Fruit fly (Drosophila melanogaster) whole organism, prepupa: ENCODE measurements around the gene CG13116.

Experiments
- CG11294 ChIP-seq: fragments of 200-800 bp; sonication (Bioruptor generic); IDR thresholded peaks from 2 replicates; pipeline ENCODE4 v1.3.6; 2022; ENCODE audit warnings: missing biosample characterization, missing genetic modification characterization
- CG11902 ChIP-seq: fragments of 200-800 bp; sonication (Bioruptor generic); optimal IDR thresholded peaks from 3 replicates; lab custom pipeline; 2016; ENCODE audit warnings: missing biosample characterization, missing genetic modification characterization
- CG3919 ChIP-seq: fragments of 200-800 bp; sonication (Bioruptor generic); optimal IDR thresholded peaks from 3 replicates; lab custom pipeline; 2016; ENCODE audit warnings: missing biosample characterization, missing genetic modification characterization
- CG6808 ChIP-seq: fragments of 200-800 bp; sonication (Bioruptor generic); optimal IDR thresholded peaks from 3 replicates; lab custom pipeline; 2017; ENCODE audit warnings: missing biosample characterization, missing genetic modification characterization, mild to moderate bottlenecking, moderate library complexity, missing genetic modification reagents
- CG8119 ChIP-seq: fragments of 200-800 bp; sonication (Bioruptor generic); IDR thresholded peaks from 3 replicates; pipeline ENCODE4 v1.3.6; 2022; ENCODE audit warnings: missing biosample characterization, missing genetic modification characterization
- CG8319 ChIP-seq: fragments of 200-800 bp; sonication (Bioruptor generic); optimal IDR thresholded peaks from 3 replicates; lab custom pipeline; 2016; ENCODE audit warnings: missing biosample characterization, missing genetic modification characterization
- CG9139 ChIP-seq: fragments of 200-800 bp; sonication (Bioruptor generic); optimal IDR thresholded peaks from 3 replicates; lab custom pipeline; 2017; ENCODE audit warnings: missing biosample characterization, mild to moderate bottlenecking, missing genetic modification characterization
- Eip78C ChIP-seq: fragments of 200-800 bp; sonication (Bioruptor generic); peaks from one replicate; lab custom pipeline; 2016; ENCODE audit warnings: missing biosample characterization, missing genetic modification characterization
- Hr38 ChIP-seq: sonication (Bioruptor generic); optimal IDR thresholded peaks from 2 replicates; lab custom pipeline; 2016; ENCODE audit warnings: missing biosample characterization, missing genetic modification characterization
- Sox102F ChIP-seq: fragments of 200-800 bp; sonication (Bioruptor generic); optimal IDR thresholded peaks from 2 replicates; lab custom pipeline; 2016; ENCODE audit warnings: missing biosample characterization, mild to moderate bottlenecking, missing genetic modification characterization
- Sox14 ChIP-seq: fragments of 200-800 bp; sonication (Bioruptor generic); optimal IDR thresholded peaks from 3 replicates; lab custom pipeline; 2016; ENCODE audit warnings: missing biosample characterization, missing genetic modification characterization
- cyc ChIP-seq: fragments of 200-800 bp; sonication (Bioruptor generic); optimal IDR thresholded peaks from 3 replicates; lab custom pipeline; 2016; ENCODE audit warnings: missing biosample characterization, missing genetic modification characterization
- esn ChIP-seq: fragments of 200-800 bp; sonication (Bioruptor generic); optimal IDR thresholded peaks from 2 replicates; lab custom pipeline; 2016; ENCODE audit warnings: missing biosample characterization, mild to moderate bottlenecking, missing genetic modification characterization, moderate library complexity
- fd59A ChIP-seq: fragments of 200-800 bp; sonication (Bioruptor generic); optimal IDR thresholded peaks from 2 replicates; lab custom pipeline; 2017; ENCODE audit warnings: missing biosample characterization, mild to moderate bottlenecking, missing genetic modification characterization, missing genetic modification reagents
- net ChIP-seq: fragments of 200-800 bp; sonication (Bioruptor generic); optimal IDR thresholded peaks from 3 replicates; lab custom pipeline; 2016; ENCODE audit warnings: missing biosample characterization, missing genetic modification characterization
- pdm3 ChIP-seq: fragments of 200-800 bp; sonication (Bioruptor generic); optimal IDR thresholded peaks from 3 replicates; lab custom pipeline; 2016; ENCODE audit warnings: missing biosample characterization, missing genetic modification characterization
- salr ChIP-seq, 2 experiments: fragments of 200-800 bp; sonication (Bioruptor generic); optimal IDR thresholded peaks; 3 replicates each; lab custom pipeline; 2016 to 2018; ENCODE audit warnings: missing biosample characterization in 2 of 2, missing genetic modification characterization in 2 of 2, mild to moderate bottlenecking in 1 of 2
- ss ChIP-seq, 2 experiments: fragments of 200-800 bp; sonication (Bioruptor generic); optimal IDR thresholded peaks; 2 replicates in 1 of 2; 3 replicates in 1 of 2; lab custom pipeline; 2017 to 2018; ENCODE audit warnings: mild to moderate bottlenecking in 2 of 2, missing biosample characterization in 2 of 2, missing genetic modification characterization in 2 of 2, moderate library complexity in 1 of 2
- svp ChIP-seq: fragments of 200-800 bp; sonication (Bioruptor generic); peaks from one replicate; lab custom pipeline; 2016; ENCODE audit warnings: missing biosample characterization, missing genetic modification characterization
- vri ChIP-seq: fragments of 200-800 bp; sonication (Bioruptor generic); optimal IDR thresholded peaks from 3 replicates; lab custom pipeline; 2016; ENCODE audit warnings: missing biosample characterization, mild to moderate bottlenecking, missing genetic modification characterization

Gene CG13116

dm6 chr2L:9779147-9779546 is 49.4 kb downstream of the CG13116 start (continued):
- TF ChIP-seq esn (GFP tag; lab: Kevin White, UChicago) (no peak), CG8119 (GFP tag; lab: Robert Waterston, UW) (no peak), cyc (GFP tag; lab: Kevin White, UChicago) (no peak), Hr38 (GFP tag; lab: Kevin White, UChicago) (no peak), CG11902 (no peak), CG9139 (GFP tag; lab: Kevin White, UChicago) (no peak), Sox102F (GFP tag; lab: Kevin White, UChicago) (peak; percentile 15), Eip78C (GFP tag; lab: Kevin White, UChicago) (peak; percentile 44), fd59A (GFP tag; lab: Kevin White, UChicago) (no peak), Sox14 (GFP tag; lab: Kevin White, UChicago) (peak; percentile 7)

DNA sequence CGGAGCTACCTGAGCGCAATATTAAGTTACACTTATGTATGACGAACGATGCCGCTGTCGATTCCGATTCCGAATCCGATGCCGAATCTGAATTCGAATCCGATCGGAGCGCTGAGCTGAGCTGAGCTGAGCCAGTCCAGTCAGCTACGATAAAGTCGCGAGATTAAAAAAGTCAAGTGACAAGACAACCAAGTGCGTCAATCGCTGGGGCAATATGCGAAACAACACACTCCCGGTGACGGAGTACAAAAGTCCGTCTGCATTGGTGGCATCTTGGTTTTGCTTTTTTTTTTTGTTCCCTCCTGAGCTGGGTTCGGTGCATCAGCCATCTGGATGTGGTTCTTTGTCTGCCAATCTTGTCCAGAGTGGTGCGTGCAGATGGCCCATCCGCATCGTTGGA is 50.0 kb downstream of the CG13116 start:
- peak; percentile 90 for TF ChIP-seq svp (GFP tag; lab: Kevin White, UChicago)
- no peak for TF ChIP-seq Sox102F (GFP tag; lab: Kevin White, UChicago)
- no peak for TF ChIP-seq CG8319 (GFP tag; lab: Kevin White, UChicago)
- TF ChIP-seq Sox14 (GFP tag; lab: Kevin White, UChicago) = peak; percentile 46
- no peak for TF ChIP-seq salr (GFP tag; optimal IDR thresholded peaks at IDR 0.05; lab: Kevin White, UChicago)
- no peak for TF ChIP-seq vri (GFP tag; lab: Kevin White, UChicago)
- no peak for TF ChIP-seq CG11294 (GFP tag; lab: Robert Waterston, UW)
- peak; percentile 37 to 65 for TF ChIP-seq ss (GFP tag; optimal IDR thresholded peaks at IDR 0.05; lab: Kevin White, UChicago)
- TF ChIP-seq CG6808 (GFP tag; lab: Kevin White, UChicago) = peak; percentile 7
- TF ChIP-seq net (GFP tag; lab: Kevin White, UChicago) = peak; percentile 5
- TF ChIP-seq pdm3 (GFP tag; lab: Kevin White, UChicago) = no peak
- TF ChIP-seq CG3919 (GFP tag; lab: Kevin White, UChicago) = no peak
- TF ChIP-seq, all 60 proteins: peak for 5
